Fruit fly (Drosophila melanogaster) whole organism, pupa: ENCODE data around the gene Meics.

Source experiments
- CG10348 ChIP-seq: fragments of 200-800 bp; sonication (Bioruptor generic); IDR thresholded peaks from 2 replicates; pipeline ENCODE4 v1.3.6; 2022; ENCODE audit warnings: missing biosample characterization, missing genetic modification characterization
- CG12605 ChIP-seq: fragments of 200-800 bp; sonication (Bioruptor generic); IDR thresholded peaks from 2 replicates; pipeline ENCODE4 v1.3.6; 2022; ENCODE audit warnings: missing biosample characterization, missing genetic modification characterization
- CG13204 ChIP-seq: fragments of 200-800 bp; sonication (Bioruptor generic); optimal IDR thresholded peaks from 2 replicates; lab custom pipeline; 2018; ENCODE audit warnings: missing biosample characterization, mild to moderate bottlenecking, missing genetic modification characterization, moderate library complexity
- CG14655 ChIP-seq: fragments of 200-800 bp; sonication (Bioruptor generic); optimal IDR thresholded peaks from 3 replicates; lab custom pipeline; 2017; ENCODE audit warnings: mild to moderate bottlenecking, missing biosample characterization, missing genetic modification reagents, missing genetic modification characterization
- CG15710 ChIP-seq: fragments of 200-800 bp; sonication (Bioruptor generic); optimal IDR thresholded peaks from 2 replicates; lab custom pipeline; 2018; ENCODE audit warnings: missing biosample characterization, mild to moderate bottlenecking, missing genetic modification characterization, moderate library complexity
- CG17806 ChIP-seq: fragments of 200-800 bp; sonication (Bioruptor generic); optimal IDR thresholded peaks from 2 replicates; lab custom pipeline; 2018; ENCODE audit warnings: missing biosample characterization, mild to moderate bottlenecking, missing genetic modification characterization, moderate library complexity
- CG32121 ChIP-seq: fragments of 200-800 bp; sonication (Bioruptor generic); IDR thresholded peaks from 2 replicates; pipeline ENCODE4 v1.3.6; 2022; ENCODE audit warnings: missing biosample characterization, missing genetic modification characterization
- CG34367 ChIP-seq: fragments of 200-800 bp; sonication (Bioruptor generic); optimal IDR thresholded peaks from 2 replicates; lab custom pipeline; 2018; ENCODE audit warnings: missing biosample characterization, mild to moderate bottlenecking, missing genetic modification characterization
- CG4496 ChIP-seq: fragments of 200-800 bp; sonication (Bioruptor generic); IDR thresholded peaks from 3 replicates; pipeline ENCODE4 v1.3.6; 2022; ENCODE audit warnings: missing biosample characterization, missing genetic modification characterization
- CG8159 ChIP-seq: fragments of 200-800 bp; sonication (Bioruptor generic); optimal IDR thresholded peaks from 3 replicates; lab custom pipeline; 2018; ENCODE audit warnings: missing biosample characterization, mild to moderate bottlenecking, missing genetic modification characterization, moderate library complexity
- CG8301 ChIP-seq: fragments of 200-800 bp; sonication (Bioruptor generic); optimal IDR thresholded peaks from 2 replicates; lab custom pipeline; 2018; ENCODE audit warnings: missing biosample characterization, mild to moderate bottlenecking, missing genetic modification characterization
- CG9948 ChIP-seq: fragments of 200-800 bp; sonication (Bioruptor generic); optimal IDR thresholded peaks from 2 replicates; lab custom pipeline; 2018; ENCODE audit warnings: missing biosample characterization, mild to moderate bottlenecking, missing genetic modification characterization, moderate library complexity
- D1 ChIP-seq: fragments of 200-800 bp; sonication (Bioruptor generic); optimal IDR thresholded peaks from 2 replicates; lab custom pipeline; 2018; ENCODE audit warnings: missing biosample characterization, mild to moderate bottlenecking, missing genetic modification characterization, moderate library complexity
- EcR ChIP-seq: fragments of 200-800 bp; sonication (Bioruptor generic); optimal IDR thresholded peaks from 3 replicates; lab custom pipeline; 2019; ENCODE audit warnings: missing biosample characterization, missing genetic modification characterization, mild to moderate bottlenecking, moderate library complexity, missing genetic modification reagents
- Ets98B ChIP-seq: fragments of 200-800 bp; sonication (Bioruptor generic); IDR thresholded peaks from 2 replicates; pipeline ENCODE4 v1.3.6; 2022; ENCODE audit warnings: missing biosample characterization, missing genetic modification characterization
- Pif1A ChIP-seq: fragments of 200-800 bp; sonication (Bioruptor generic); optimal IDR thresholded peaks from 3 replicates; lab custom pipeline; 2016; ENCODE audit warnings: missing biosample characterization, missing genetic modification characterization
- Pif1B ChIP-seq: fragments of 200-800 bp; sonication (Bioruptor generic); optimal IDR thresholded peaks from 3 replicates; lab custom pipeline; 2016; ENCODE audit warnings: missing biosample characterization, missing genetic modification characterization
- Snoo ChIP-seq: fragments of 200-800 bp; sonication (Bioruptor generic); optimal IDR thresholded peaks from 3 replicates; lab custom pipeline; 2017; ENCODE audit warnings: missing biosample characterization, mild to moderate bottlenecking, missing genetic modification characterization, inconsistent platforms
- fd96Ca ChIP-seq: fragments of 200-800 bp; sonication (Bioruptor generic); IDR thresholded peaks from 3 replicates; pipeline ENCODE4 v1.3.6; 2022; ENCODE audit warnings: missing biosample characterization, missing genetic modification characterization
- gl ChIP-seq: fragments of 200-800 bp; sonication (Bioruptor generic); optimal IDR thresholded peaks from 2 replicates; lab custom pipeline; 2018; ENCODE audit warnings: missing biosample characterization, mild to moderate bottlenecking, missing genetic modification characterization
- rn ChIP-seq: fragments of 200-800 bp; sonication (Bioruptor generic); IDR thresholded peaks from 2 replicates; pipeline ENCODE4 v1.3.6; 2022; ENCODE audit warnings: missing biosample characterization, missing genetic modification characterization

The Meics gene

dm6 chr3L:14003297-14004040 is 39.0 kb upstream of the Meics start:
- TF ChIP-seq gl (tag; lab: Kevin White, UChicago) (peak; percentile 11), CG4496 (GFP tag; lab: Robert Waterston, UW) (peak; percentile 71; the same call in 2 of the 3 replicates), CG15710 (peak; percentile 21), CG8301 (tag; lab: Kevin White, UChicago) (peak; percentile 21), CG10348 (GFP tag; lab: Robert Waterston, UW) (no peak), CG34367 (peak; percentile 43), CG12605 (no peak; the same call in 1 of the 2 replicates), fd96Ca (GFP tag; lab: Robert Waterston, UW) (peak; percentile 34; the same call in 2 of the 3 replicates), CG9948 (tag; lab: Kevin White, UChicago) (no peak)

DNA sequence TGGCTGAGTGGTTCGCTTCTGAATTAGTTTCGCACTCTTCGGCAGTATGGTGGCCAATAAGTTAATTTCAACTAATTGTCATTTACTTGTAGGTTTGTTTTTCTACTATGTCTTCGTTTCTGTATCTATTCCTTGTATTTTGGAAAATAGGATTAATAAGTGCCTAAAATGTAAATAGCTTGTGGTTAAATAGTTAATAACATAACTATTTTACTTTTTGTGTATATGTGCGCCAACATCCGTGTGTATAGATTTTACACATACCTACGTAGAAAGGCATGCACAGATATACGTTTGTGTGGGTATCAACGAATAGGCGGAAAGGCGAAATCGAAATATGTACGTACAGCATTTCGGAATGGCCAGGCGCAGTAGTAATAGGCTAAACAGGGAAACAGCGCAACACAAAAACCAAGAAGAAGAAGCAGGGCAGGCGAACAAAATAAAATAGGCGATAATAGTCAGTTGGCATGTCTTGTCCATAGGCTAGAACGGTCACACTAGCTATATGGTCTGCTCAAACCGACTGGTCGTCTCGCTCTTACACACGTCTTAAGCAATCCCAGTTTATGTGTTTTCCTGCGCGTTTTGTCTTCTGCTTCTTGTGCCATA is 38.1 kb upstream of the Meics start:
- no peak for TF ChIP-seq CG15710
- TF ChIP-seq gl (tag; lab: Kevin White, UChicago): no peak
- TF ChIP-seq D1 (tag; lab: Kevin White, UChicago): no peak
- no peak; the same call in 2 of the 3 replicates for TF ChIP-seq CG4496 (GFP tag; lab: Robert Waterston, UW)
- TF ChIP-seq fd96Ca (GFP tag; lab: Robert Waterston, UW): no peak; the same call in 2 of the 3 replicates
- no peak for TF ChIP-seq CG9948 (tag; lab: Kevin White, UChicago)
- no peak for TF ChIP-seq Snoo
- TF ChIP-seq CG8159 (tag; lab: Kevin White, UChicago): no peak
- no peak for TF ChIP-seq CG12605
- peak; percentile 67 for TF ChIP-seq Pif1B (GFP tag; lab: Kevin White, UChicago)
- TF ChIP-seq Ets98B (GFP tag; lab: Robert Waterston, UW): peak; percentile 54; the same call in 1 of the 2 replicates
- no peak for TF ChIP-seq EcR
- TF ChIP-seq CG14655: no peak
- no peak for TF ChIP-seq rn (GFP tag; lab: Robert Waterston, UW)
- no peak for TF ChIP-seq Pif1A (GFP tag; lab: Kevin White, UChicago)
- TF ChIP-seq CG10348 (GFP tag; lab: Robert Waterston, UW): no peak
- TF ChIP-seq CG8301 (tag; lab: Kevin White, UChicago): no peak
- no peak for TF ChIP-seq CG13204 (GFP tag; lab: Kevin White, UChicago)
- TF ChIP-seq CG17806: no peak
- peak; percentile 4 for TF ChIP-seq CG34367
- peak; percentile 43; the same call in 1 of the 2 replicates for TF ChIP-seq CG32121 (GFP tag; lab: Robert Waterston, UW)

- no peak; the same call in 2 of the 3 replicates for TF ChIP-seq fd96Ca (GFP tag; lab: Robert Waterston, UW)
- no peak for TF ChIP-seq Snoo
Observed at dm6 chr3L:14001658-14002523, 37.4 kb upstream of the Meics start, which contains the start of the genes Nprl3 and upSET. TSS of gene Nprl3 (minus strand) at chr3L:14001880. TSS of gene upSET (plus strand) at chr3L:14002127.

- TF ChIP-seq CG10348 (GFP tag; lab: Robert Waterston, UW) (no peak), gl (tag; lab: Kevin White, UChicago) (no peak), CG34367 (no peak), CG14655 (no peak), CG8159 (tag; lab: Kevin White, UChicago) (no peak), CG12605 (no peak), CG15710 (no peak), D1 (tag; lab: Kevin White, UChicago) (no peak), fd96Ca (GFP tag; lab: Robert Waterston, UW) (no peak), Pif1A (GFP tag; lab: Kevin White, UChicago) (no peak), Snoo (no peak)
Observed at dm6 chr3L:13999204-13999603, 34.7 kb upstream of the Meics start, which contains the start of gene CG17359. TSS of gene CG17359 (minus strand) at chr3L:13999251.

dm6 chr3L:13996992-13997391 is 32.5 kb upstream of the Meics start, which contains the start of gene CG17361:
TSS of gene CG17361 (plus strand) at chr3L:13997191.
- TF ChIP-seq CG8301 (tag; lab: Kevin White, UChicago) (no peak), D1 (tag; lab: Kevin White, UChicago) (peak; percentile 43)
- TF ChIP-seq, all 21 proteins: peak for 1

- peak; percentile 91 for TF ChIP-seq EcR
- TF ChIP-seq CG9948 (tag; lab: Kevin White, UChicago): no peak
- no peak for TF ChIP-seq Ets98B (GFP tag; lab: Robert Waterston, UW)
- TF ChIP-seq CG8159 (tag; lab: Kevin White, UChicago): no peak
- TF ChIP-seq CG13204 (GFP tag; lab: Kevin White, UChicago): no peak
- TF ChIP-seq CG14655: no peak
- no peak for TF ChIP-seq Pif1B (GFP tag; lab: Kevin White, UChicago)
- TF ChIP-seq, all 21 proteins: peak for 1
Observed at dm6 chr3L:13996437-13996836, 31.9 kb upstream of the Meics start.
